Fruit fly (Drosophila melanogaster) Kc167 (cell line): ENCODE data around the gene mus101.

Source experiments
- Myc ChIP-seq: fragments of >200 bp; optimal IDR thresholded peaks from 2 replicates; lab custom pipeline; 2017; ENCODE audit warnings: missing external identifiers
- Sin3A ChIP-seq: fragments of >200 bp; optimal IDR thresholded peaks from 2 replicates; lab custom pipeline; 2018; ENCODE audit warnings: missing external identifiers
- h ChIP-seq: fragments of >200 bp; optimal IDR thresholded peaks from 3 replicates; lab custom pipeline; 2018; ENCODE audit warnings: missing external identifiers
- insv ChIP-seq: fragments of >200 bp; optimal IDR thresholded peaks from 3 replicates; lab custom pipeline; 2018; ENCODE audit warnings: missing external identifiers
- psq ChIP-seq: fragments of >200 bp; optimal IDR thresholded peaks from 2 replicates; lab custom pipeline; 2017; ENCODE audit warnings: missing external identifiers
- ttk ChIP-seq: sonication (Bioruptor generic); optimal IDR thresholded peaks from 2 replicates; lab custom pipeline; 2017; ENCODE audit warnings: missing external identifiers

Gene mus101

DNA sequence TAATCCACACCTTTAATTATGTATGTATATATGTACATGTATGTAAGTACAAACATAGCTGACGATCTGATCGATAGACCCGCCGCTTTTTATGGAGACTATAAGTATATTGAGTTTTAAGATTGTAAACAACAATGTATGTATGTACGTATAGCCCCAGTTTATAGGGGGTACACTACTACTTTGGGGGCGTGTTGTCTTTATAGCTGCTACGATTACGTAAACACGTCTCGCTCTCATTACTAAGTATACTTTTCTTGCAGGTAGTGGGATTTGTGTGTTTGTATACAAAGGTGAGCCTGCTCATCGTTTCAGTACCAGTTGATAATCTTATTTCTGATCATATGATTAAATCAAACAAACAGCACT is 27.8 kb downstream of the mus101 start:
- TF ChIP-seq Myc (lab: Kevin White, UChicago) = no peak
- no peak for TF ChIP-seq Sin3A (lab: Kevin White, UChicago)
- TF ChIP-seq ttk (lab: Kevin White, UChicago) = no peak
- TF ChIP-seq insv (lab: Kevin White, UChicago) = no peak
- no peak for TF ChIP-seq h
- no peak for TF ChIP-seq psq (lab: Kevin White, UChicago)

dm6 chrX:13752543-13753046 is 30.5 kb downstream of the mus101 start:
- no peak for TF ChIP-seq Myc (lab: Kevin White, UChicago)
- TF ChIP-seq psq (lab: Kevin White, UChicago) = no peak
- no peak for TF ChIP-seq h
- no peak for TF ChIP-seq insv (lab: Kevin White, UChicago)
- TF ChIP-seq Sin3A (lab: Kevin White, UChicago) = no peak
- TF ChIP-seq ttk (lab: Kevin White, UChicago) = no peak

- peak; percentile 36 for TF ChIP-seq psq (lab: Kevin White, UChicago)
- no peak for TF ChIP-seq h
Measured at dm6 chrX:13753101-13753758, 31.2 kb downstream of the mus101 start.

DNA sequence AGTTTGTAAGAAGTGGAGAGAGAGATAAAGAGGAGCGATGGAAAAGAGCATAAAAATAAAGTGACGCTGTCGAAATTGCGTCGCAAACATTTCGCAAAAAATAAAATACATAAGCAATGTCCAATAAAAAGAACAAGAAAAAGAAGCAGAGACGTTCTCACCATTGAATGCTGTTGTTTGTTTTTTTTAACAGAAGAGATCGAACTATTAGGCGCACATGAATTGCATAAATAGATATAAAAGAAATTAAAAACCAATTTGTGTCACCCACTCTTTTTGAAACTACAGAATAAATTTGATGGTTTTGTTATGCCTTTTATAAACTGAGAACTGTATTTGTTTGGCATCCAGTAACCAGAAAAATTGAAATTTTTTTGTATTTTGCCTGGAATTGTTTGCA is 31.7 kb downstream of the mus101 start:
- TF ChIP-seq Sin3A (lab: Kevin White, UChicago) (no peak), psq (lab: Kevin White, UChicago) (peak; percentile 55)

DNA sequence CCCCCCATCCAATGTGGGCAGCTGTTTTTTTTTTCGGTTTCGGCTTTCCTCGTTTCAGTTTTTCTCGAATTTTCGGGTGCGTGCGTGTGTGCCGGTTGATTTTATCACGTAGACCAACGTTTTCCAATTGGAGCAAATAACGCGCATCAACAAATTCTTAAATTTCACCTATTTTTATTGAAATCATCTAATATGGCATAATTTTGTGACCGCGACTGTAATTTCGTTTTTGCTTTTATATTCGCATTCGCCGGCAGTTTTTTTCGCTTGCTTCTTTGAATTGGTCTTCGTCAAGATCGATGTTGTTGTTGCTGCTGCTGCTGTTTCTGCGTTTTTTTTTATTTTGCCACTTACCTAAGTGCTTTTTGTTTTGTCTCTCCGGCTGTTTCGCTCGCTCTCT is 32.4 kb downstream of the mus101 start:
- TF ChIP-seq ttk (lab: Kevin White, UChicago) (no peak), Myc (lab: Kevin White, UChicago) (no peak), insv (lab: Kevin White, UChicago) (no peak), h (no peak), Sin3A (lab: Kevin White, UChicago) (no peak), psq (lab: Kevin White, UChicago) (no peak)

- TF ChIP-seq psq (lab: Kevin White, UChicago) (no peak), h (no peak), Sin3A (lab: Kevin White, UChicago) (no peak), insv (lab: Kevin White, UChicago) (no peak), Myc (lab: Kevin White, UChicago) (no peak), ttk (lab: Kevin White, UChicago) (no peak)
Measured at dm6 chrX:13755152-13755557, 33.1 kb downstream of the mus101 start, which contains the start of gene Pdcd4. Gene Pdcd4, minus strand, starts transcription at chrX:13755406.

DNA sequence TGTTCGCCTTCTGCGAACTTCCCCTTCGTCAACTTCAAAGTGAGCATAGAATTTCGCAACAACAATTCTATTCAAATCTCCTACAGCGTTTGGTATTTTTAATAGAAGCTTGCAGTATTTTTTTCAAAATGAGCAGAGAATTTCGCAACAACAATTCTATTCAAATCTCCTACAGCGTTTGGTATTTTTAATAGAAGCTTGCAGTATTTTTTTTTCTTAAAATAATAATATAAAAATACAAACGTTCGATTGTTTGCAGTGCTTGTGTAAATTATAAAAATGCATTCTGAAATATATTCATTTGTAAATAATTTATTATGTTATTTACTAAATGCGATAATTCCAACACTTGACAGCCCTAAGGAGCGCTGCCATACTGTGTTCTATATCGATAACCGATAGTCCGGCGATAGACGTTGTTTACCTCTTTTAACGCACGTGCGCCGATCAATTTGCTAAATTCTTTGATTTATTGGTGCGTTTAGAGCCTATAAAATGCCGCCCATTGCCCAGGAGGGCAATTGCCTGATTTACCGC is 34.8 kb downstream of the mus101 start, which contains the start of the genes CG32625 and Rtc1:
Gene CG32625 (minus strand): TSS at position 51 of the 537 bp plus-strand sequence.
Gene Rtc1 (plus strand): TSS at position 404 of the 537 bp plus-strand sequence.
- no peak for TF ChIP-seq Myc (lab: Kevin White, UChicago)
- TF ChIP-seq Sin3A (lab: Kevin White, UChicago) = no peak
- TF ChIP-seq h = no peak
- no peak for TF ChIP-seq psq (lab: Kevin White, UChicago)
- TF ChIP-seq insv (lab: Kevin White, UChicago) = no peak
- no peak for TF ChIP-seq ttk (lab: Kevin White, UChicago)

dm6 chrX:13758989-13759549 is 37.0 kb downstream of the mus101 start, which contains the start of gene Yp3:
Gene Yp3, plus strand, starts transcription at chrX:13759546.
- TF ChIP-seq insv (lab: Kevin White, UChicago) (no peak), Myc (lab: Kevin White, UChicago) (no peak), Sin3A (lab: Kevin White, UChicago) (no peak), h (no peak), ttk (lab: Kevin White, UChicago) (no peak), psq (lab: Kevin White, UChicago) (no peak)

DNA sequence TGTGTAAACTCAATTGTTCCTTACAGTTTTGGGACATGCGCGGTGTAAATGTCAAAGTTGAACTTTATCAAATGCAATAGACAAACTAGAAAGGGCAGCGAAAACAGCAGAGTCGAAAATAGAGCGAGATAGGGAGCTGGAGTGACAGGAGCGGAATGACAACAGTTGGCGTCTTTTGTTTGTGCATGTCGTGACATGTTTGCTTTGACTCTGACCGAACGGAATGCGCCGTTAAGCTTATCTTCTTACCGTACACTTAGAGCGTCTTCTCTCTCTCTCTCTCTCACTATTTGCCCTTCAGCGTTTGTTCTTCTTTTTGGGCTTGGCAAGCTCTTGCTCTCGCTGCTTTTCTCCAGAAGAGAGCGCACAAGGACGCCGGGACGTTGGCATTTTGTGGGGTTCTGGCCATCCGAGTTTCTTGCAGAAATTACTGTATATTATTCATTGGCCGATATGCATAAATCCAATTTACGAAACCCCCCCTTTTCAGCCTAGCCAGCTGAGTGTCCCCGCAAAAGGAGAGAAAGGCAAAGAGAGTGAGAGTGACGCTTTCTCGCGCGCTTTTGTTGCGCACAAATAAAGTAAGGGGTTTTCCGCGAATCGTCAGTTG is 39.8 kb downstream of the mus101 start:
- TF ChIP-seq Sin3A (lab: Kevin White, UChicago) = no peak
- TF ChIP-seq h = no peak
- TF ChIP-seq psq (lab: Kevin White, UChicago) = no peak
- no peak for TF ChIP-seq ttk (lab: Kevin White, UChicago)
- TF ChIP-seq Myc (lab: Kevin White, UChicago) = no peak

- no peak for TF ChIP-seq insv (lab: Kevin White, UChicago)
- no peak for TF ChIP-seq h
- TF ChIP-seq Myc (lab: Kevin White, UChicago) = no peak
- no peak for TF ChIP-seq psq (lab: Kevin White, UChicago)
- TF ChIP-seq ttk (lab: Kevin White, UChicago) = no peak
- no peak for TF ChIP-seq Sin3A (lab: Kevin White, UChicago)
Measured at dm6 chrX:13762372-13762883, 40.4 kb downstream of the mus101 start, which contains the start of gene rdgB. Gene rdgB, plus strand, starts transcription at chrX:13762752.

DNA sequence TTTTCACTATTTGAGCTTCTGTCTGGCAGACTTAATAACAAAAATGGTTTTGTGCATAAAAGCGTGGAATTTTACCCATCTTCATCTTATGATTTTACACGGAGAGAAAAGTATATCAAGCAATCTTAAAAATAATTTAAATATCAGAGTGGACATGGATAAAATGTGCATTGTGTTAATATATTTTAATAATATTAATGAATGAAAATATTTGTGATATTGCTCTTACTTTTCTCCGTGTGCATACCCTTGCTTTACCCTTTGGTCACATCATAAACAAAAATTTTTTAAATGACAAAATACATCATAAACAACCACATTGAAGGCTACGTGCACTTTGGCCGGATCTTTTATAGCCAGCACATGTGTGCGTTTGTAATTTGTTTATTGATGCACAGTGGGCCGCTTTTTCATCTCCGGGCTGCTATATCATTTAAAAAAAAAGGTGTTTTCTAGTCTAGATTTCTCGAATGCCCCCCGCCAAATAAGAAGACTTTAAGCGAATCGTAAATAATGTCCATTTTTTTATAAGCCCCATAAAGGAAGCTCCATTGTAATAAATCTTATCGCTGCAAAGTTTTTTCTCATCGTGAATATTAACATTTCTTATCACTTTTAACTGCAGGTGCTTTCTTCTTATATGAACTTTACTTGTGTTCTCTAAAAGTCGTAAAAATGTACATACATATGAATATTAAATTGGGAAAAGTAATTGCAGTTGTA is 42.5 kb downstream of the mus101 start:
- TF ChIP-seq Myc (lab: Kevin White, UChicago) (no peak), psq (lab: Kevin White, UChicago) (no peak), insv (lab: Kevin White, UChicago) (no peak), h (no peak)
